Worm (Caenorhabditis elegans): ENCODE data around the gene Y37E11AL.2.

DNA sequence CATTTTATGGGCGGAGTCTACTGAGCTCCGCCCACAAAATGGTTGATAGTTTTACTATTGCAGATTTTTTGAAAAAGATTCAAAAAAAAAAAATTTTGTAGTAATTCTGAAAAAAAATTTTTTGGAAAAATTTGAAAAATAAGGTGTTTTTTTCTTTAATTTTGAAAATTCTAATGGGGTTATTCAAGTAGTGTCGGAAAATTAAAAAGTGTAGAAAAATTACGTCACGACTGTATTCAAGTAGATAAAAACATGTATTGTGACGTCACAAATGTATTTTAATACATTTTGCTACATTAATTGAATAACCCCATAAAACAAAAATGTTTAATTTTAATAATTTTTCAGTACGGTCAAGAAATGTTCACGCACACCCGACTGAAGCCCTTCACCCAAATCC, 35.0 kb downstream of the Y37E11AL.2 start:
- TF ChIP-seq tra-4 (tag; optimal IDR thresholded peaks at IDR 0.05) = no peak
- TF ChIP-seq flt-1 (GFP tag; IDR thresholded peaks at IDR 0.05) = no peak
- no peak for TF ChIP-seq ama-1 (optimal IDR thresholded peaks at IDR 0.05)
- TF ChIP-seq tbx-37 (GFP tag; conservative IDR thresholded peaks at IDR 0.05) = no peak
- no peak for TF ChIP-seq B0310.2 (tag; optimal IDR thresholded peaks at IDR 0.05)
- TF ChIP-seq hmg-4 (GFP tag; optimal IDR thresholded peaks at IDR 0.05) = no peak
- TF ChIP-seq ets-7 (tag; optimal IDR thresholded peaks at IDR 0.05) = no peak
